Worm (Caenorhabditis elegans) whole organism, mixed stage, embryonic: ENCODE results near the gene M02E1.4.

Source experiments
- bed-3 ChIP-seq: fragments of 200-800 bp; sonication (Bioruptor generic); optimal IDR thresholded peaks from 3 replicates; lab custom pipeline; 2018; ENCODE audit warnings: mild to moderate bottlenecking, missing genetic modification characterization, moderate library complexity, missing compliant biosample characterization
- ceh-39 ChIP-seq: fragments of 150-350 bp; optimal IDR thresholded peaks from 2 replicates; lab custom pipeline; 2014; ENCODE audit warnings: missing biosample characterization, missing genetic modification characterization
- ceh-43 ChIP-seq: fragments of 200-800 bp; sonication (Bioruptor generic); optimal IDR thresholded peaks from 2 replicates; lab custom pipeline; 2018; ENCODE audit warnings: mild to moderate bottlenecking, missing genetic modification characterization, moderate library complexity, missing compliant biosample characterization
- ceh-83 ChIP-seq: fragments of 200-800 bp; sonication (Bioruptor generic); optimal IDR thresholded peaks from 2 replicates; lab custom pipeline; 2018; ENCODE audit warnings: mild to moderate bottlenecking, missing genetic modification characterization, missing compliant biosample characterization
- ces-1 ChIP-seq: fragments of 150-350 bp; optimal IDR thresholded peaks from 2 replicates; lab custom pipeline; 2014; ENCODE audit warnings: missing biosample characterization, missing genetic modification reagents, missing genetic modification characterization
- cnd-1 ChIP-seq: fragments of 200-800 bp; sonication (Bioruptor generic); optimal IDR thresholded peaks from 2 replicates; lab custom pipeline; 2018; ENCODE audit warnings: mild to moderate bottlenecking, missing genetic modification characterization, missing compliant biosample characterization
- elt-1 ChIP-seq: sonication (generic microtip); optimal IDR thresholded peaks from 2 replicates; lab custom pipeline; 2017; ENCODE audit warnings: missing genetic modification characterization, mild to moderate bottlenecking, missing compliant biosample characterization, antibody characterized with exemption, moderate library complexity, borderline replicate concordance; ENCODE audit not compliant: insufficient read depth
- elt-3 ChIP-seq: fragments of 150-350 bp; optimal IDR thresholded peaks from 2 replicates; lab custom pipeline; 2014; ENCODE audit warnings: missing biosample characterization, missing genetic modification characterization
- flh-1 ChIP-seq: fragments of 200-800 bp; sonication (Bioruptor generic); optimal IDR thresholded peaks from 2 replicates; lab custom pipeline; 2018; ENCODE audit warnings: mild to moderate bottlenecking, missing genetic modification characterization, moderate library complexity, missing compliant biosample characterization
- ham-2 ChIP-seq: fragments of 200-800 bp; sonication (Bioruptor generic); optimal IDR thresholded peaks from 2 replicates; lab custom pipeline; 2018; ENCODE audit warnings: mild to moderate bottlenecking, missing genetic modification characterization, missing compliant biosample characterization
- hlh-1 ChIP-seq: fragments of 150-350 bp; optimal IDR thresholded peaks from 2 replicates; lab custom pipeline; 2014; ENCODE audit warnings: missing biosample characterization, missing genetic modification reagents, missing genetic modification characterization
- lin-13 ChIP-seq: fragments of 150-350 bp; optimal IDR thresholded peaks from 2 replicates; lab custom pipeline; 2014; ENCODE audit warnings: missing biosample characterization, missing genetic modification characterization
- lin-32 ChIP-seq: fragments of 200-800 bp; sonication (Bioruptor generic); optimal IDR thresholded peaks from 2 replicates; lab custom pipeline; 2018; ENCODE audit warnings: mild to moderate bottlenecking, missing genetic modification characterization, missing compliant biosample characterization
- lsy-2 ChIP-seq: fragments of 150-350 bp; optimal IDR thresholded peaks from 2 replicates; lab custom pipeline; 2014; ENCODE audit warnings: missing biosample characterization, missing genetic modification characterization
- mep-1 ChIP-seq: fragments of 150-350 bp; optimal IDR thresholded peaks from 2 replicates; lab custom pipeline; 2017; ENCODE audit warnings: missing biosample characterization, missing genetic modification reagents, missing genetic modification characterization, inconsistent platforms
- mls-2 ChIP-seq: sonication (generic microtip); optimal IDR thresholded peaks from 2 replicates; lab custom pipeline; 2016; ENCODE audit warnings: mild to moderate bottlenecking, missing genetic modification characterization, moderate library complexity, missing compliant biosample characterization
- nhr-2 ChIP-seq: fragments of 150-350 bp; optimal IDR thresholded peaks from 2 replicates; lab custom pipeline; 2014; ENCODE audit warnings: missing biosample characterization, missing genetic modification characterization
- nhr-28 ChIP-seq: fragments of 150-350 bp; optimal IDR thresholded peaks from 2 replicates; lab custom pipeline; 2014; ENCODE audit warnings: missing biosample characterization, missing genetic modification characterization
- nhr-76 ChIP-seq: sonication (generic microtip); optimal IDR thresholded peaks from 2 replicates; lab custom pipeline; 2017; ENCODE audit warnings: missing biosample characterization, missing genetic modification characterization
- pha-4 ChIP-seq: fragments of 150-350 bp; optimal IDR thresholded peaks from 2 replicates; lab custom pipeline; 2018; ENCODE audit warnings: missing biosample characterization, missing genetic modification reagents, missing genetic modification characterization
- sem-2 ChIP-seq: fragments of 200-800 bp; sonication (Bioruptor generic); optimal IDR thresholded peaks from 2 replicates; lab custom pipeline; 2018; ENCODE audit warnings: mild to moderate bottlenecking, missing genetic modification characterization, missing compliant biosample characterization
- sptf-1 ChIP-seq: sonication (generic microtip); optimal IDR thresholded peaks from 2 replicates; lab custom pipeline; 2017; ENCODE audit warnings: mild to moderate bottlenecking, missing genetic modification characterization, moderate library complexity, missing compliant biosample characterization
- tbx-8 ChIP-seq: fragments of 200-800 bp; sonication (Bioruptor generic); optimal IDR thresholded peaks from 2 replicates; lab custom pipeline; 2018; ENCODE audit warnings: mild to moderate bottlenecking, missing genetic modification characterization, moderate library complexity, missing compliant biosample characterization
- unc-120 ChIP-seq: sonication (generic microtip); optimal IDR thresholded peaks from 2 replicates; lab custom pipeline; 2017; ENCODE audit warnings: missing genetic modification characterization, missing compliant biosample characterization; ENCODE audit not compliant: poor library complexity, severe bottlenecking
- unc-39 ChIP-seq: fragments of 150-350 bp; optimal IDR thresholded peaks from 2 replicates; lab custom pipeline; 2014; ENCODE audit warnings: missing biosample characterization, missing genetic modification characterization
- unc-62 ChIP-seq: fragments of 150-350 bp; optimal IDR thresholded peaks from 2 replicates; lab custom pipeline; 2014; ENCODE audit warnings: missing biosample characterization, missing genetic modification reagents, missing genetic modification characterization
- zip-8 ChIP-seq: fragments of 150-350 bp; optimal IDR thresholded peaks from 2 replicates; lab custom pipeline; 2014; ENCODE audit warnings: missing biosample characterization, missing genetic modification characterization
- ztf-11 ChIP-seq: fragments of 150-350 bp; optimal IDR thresholded peaks from 2 replicates; lab custom pipeline; 2014; ENCODE audit warnings: missing biosample characterization, missing genetic modification characterization

Gene M02E1.4

DNA sequence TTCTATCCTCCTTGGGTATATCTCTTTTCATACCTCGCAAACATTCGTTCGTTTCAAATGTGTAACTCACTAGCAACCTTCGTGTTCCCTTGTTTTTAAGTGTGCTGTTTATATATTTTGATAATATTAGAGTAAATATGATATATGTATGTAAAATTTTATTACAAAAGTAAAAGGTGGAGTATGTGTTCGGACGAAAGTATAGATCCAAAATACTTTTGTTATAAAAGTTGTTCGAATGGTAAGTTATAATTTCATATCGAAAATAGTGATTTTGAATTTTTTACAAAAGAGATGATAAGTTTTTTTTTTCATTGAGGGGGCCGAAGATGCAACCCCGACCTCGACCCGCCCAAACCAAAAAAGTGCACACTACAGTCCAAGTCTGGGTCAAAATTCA lies 44.7 kb downstream of the M02E1.4 start, which contains the start of gene C04E7.1:
TSS of gene C04E7.1 (plus strand) at position 301 of the 400 bp plus-strand sequence.
- no peak for TF ChIP-seq nhr-2
- no peak for TF ChIP-seq lin-32 (GFP tag; lab: Kevin White, UChicago)
- TF ChIP-seq mls-2 (tag; lab: Kevin White, UChicago) = no peak
- TF ChIP-seq elt-1 (tag; lab: Kevin White, UChicago) = no peak
- no peak for TF ChIP-seq flh-1 (GFP tag; lab: Kevin White, UChicago)
- no peak for TF ChIP-seq sem-2 (GFP tag; lab: Kevin White, UChicago)
- TF ChIP-seq unc-120 (tag; lab: Kevin White, UChicago) = no peak
- TF ChIP-seq zip-8 (tag; lab: Kevin White, UChicago) = no peak
- no peak for TF ChIP-seq ham-2 (GFP tag; lab: Kevin White, UChicago)
- no peak for TF ChIP-seq mep-1 (tag; lab: Kevin White, UChicago)
- TF ChIP-seq lsy-2 = no peak
- no peak for TF ChIP-seq nhr-76 (tag; lab: Kevin White, UChicago)
- no peak for TF ChIP-seq tbx-8 (GFP tag; lab: Kevin White, UChicago)
- TF ChIP-seq cnd-1 = no peak
- TF ChIP-seq hlh-1 = no peak
- no peak for TF ChIP-seq ztf-11
- no peak for TF ChIP-seq ces-1 (GFP tag; lab: Kevin White, UChicago)
- no peak for TF ChIP-seq unc-39
- no peak for TF ChIP-seq ceh-83 (GFP tag; lab: Kevin White, UChicago)
- no peak for TF ChIP-seq nhr-28 (tag; lab: Kevin White, UChicago)

DNA sequence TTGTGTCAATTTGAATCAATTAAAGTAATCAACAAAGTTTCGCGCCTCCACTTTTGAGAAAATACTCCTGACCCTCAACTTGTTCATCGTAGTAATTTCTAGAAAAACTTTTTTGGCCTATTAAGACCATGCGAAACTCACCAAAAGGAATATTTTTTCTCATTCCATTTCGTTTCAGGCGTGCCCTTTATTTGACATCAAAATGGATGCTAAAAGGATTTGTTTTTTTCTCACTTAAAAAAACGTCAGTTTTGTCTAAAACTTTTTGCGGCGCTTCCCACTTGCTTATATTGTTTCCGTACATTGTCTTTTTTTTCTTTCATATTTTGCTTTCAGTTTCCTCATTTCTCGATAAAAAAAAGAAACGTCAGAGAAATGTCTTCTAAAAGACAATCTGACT lies 47.4 kb downstream of the M02E1.4 start, which contains the start of gene C04E7.5:
TSS of gene C04E7.5 (plus strand) at position 301 of the 400 bp plus-strand sequence.
- TF ChIP-seq lin-13 (tag; lab: Kevin White, UChicago) (no peak), ceh-39 (tag; lab: Kevin White, UChicago) (no peak), lin-32 (GFP tag; lab: Kevin White, UChicago) (no peak), nhr-28 (tag; lab: Kevin White, UChicago) (no peak), ham-2 (GFP tag; lab: Kevin White, UChicago) (no peak), ceh-43 (GFP tag; lab: Kevin White, UChicago) (no peak), elt-1 (tag; lab: Kevin White, UChicago) (no peak), elt-3 (tag; lab: Kevin White, UChicago) (no peak), sptf-1 (no peak), bed-3 (GFP tag; lab: Kevin White, UChicago) (no peak), pha-4 (tag; lab: Kevin White, UChicago) (no peak), hlh-1 (no peak), unc-39 (no peak), nhr-2 (no peak), unc-62 (GFP tag; lab: Kevin White, UChicago) (no peak)
